Worm (Caenorhabditis elegans) whole organism, midembryonic: ENCODE measurements around the gene C45H4.18.

Experiments
- T22C8.4 ChIP-seq: fragments of 200-800 bp; sonication (Bioruptor generic); IDR thresholded peaks from 2 replicates; pipeline ENCODE4 v1.3.6; 2022; ENCODE audit warnings: missing genetic modification characterization, missing compliant biosample characterization
- cog-1 ChIP-seq: sonication (generic microtip); optimal IDR thresholded peaks from 2 replicates; lab custom pipeline; 2016; ENCODE audit warnings: missing genetic modification characterization, missing compliant biosample characterization
- flt-1 ChIP-seq: fragments of 200-800 bp; sonication (Bioruptor generic); IDR thresholded peaks from 2 replicates; pipeline ENCODE4 v1.3.6; 2022; ENCODE audit warnings: missing genetic modification characterization, missing compliant biosample characterization
- klf-2 ChIP-seq: fragments of 200-800 bp; sonication (Bioruptor generic); conservative IDR thresholded peaks from 2 replicates; pipeline ENCODE4 v1.3.6; 2022; ENCODE audit warnings: missing genetic modification reagents, missing genetic modification characterization, missing compliant biosample characterization
- med-1 ChIP-seq: sonication (generic microtip); optimal IDR thresholded peaks from 2 replicates; lab custom pipeline; 2017; ENCODE audit warnings: missing genetic modification characterization, mild to moderate bottlenecking, missing compliant biosample characterization, antibody characterized with exemption, missing genetic modification reagents; ENCODE audit not compliant: insufficient read depth
- ref-1 ChIP-seq: fragments of 200-800 bp; sonication (Bioruptor generic); conservative IDR thresholded peaks from 2 replicates; pipeline ENCODE4 v1.3.6; 2022; ENCODE audit warnings: missing genetic modification reagents, missing genetic modification characterization, missing compliant biosample characterization
- tab-1 ChIP-seq: fragments of 200-800 bp; sonication (Bioruptor generic); IDR thresholded peaks from 2 replicates; pipeline ENCODE4 v1.3.6; 2022; ENCODE audit warnings: missing genetic modification characterization, missing compliant biosample characterization
- ztf-23 ChIP-seq: fragments of 200-800 bp; sonication (Bioruptor generic); IDR thresholded peaks from 2 replicates; pipeline ENCODE4 v1.3.6; 2022; ENCODE audit warnings: missing genetic modification reagents, missing genetic modification characterization, missing compliant biosample characterization
- ztf-29 ChIP-seq: fragments of 200-800 bp; sonication (Bioruptor generic); IDR thresholded peaks from 2 replicates; pipeline ENCODE4 v1.3.6; 2022; ENCODE audit warnings: missing genetic modification reagents, missing genetic modification characterization, missing compliant biosample characterization

C45H4.18 gene

DNA sequence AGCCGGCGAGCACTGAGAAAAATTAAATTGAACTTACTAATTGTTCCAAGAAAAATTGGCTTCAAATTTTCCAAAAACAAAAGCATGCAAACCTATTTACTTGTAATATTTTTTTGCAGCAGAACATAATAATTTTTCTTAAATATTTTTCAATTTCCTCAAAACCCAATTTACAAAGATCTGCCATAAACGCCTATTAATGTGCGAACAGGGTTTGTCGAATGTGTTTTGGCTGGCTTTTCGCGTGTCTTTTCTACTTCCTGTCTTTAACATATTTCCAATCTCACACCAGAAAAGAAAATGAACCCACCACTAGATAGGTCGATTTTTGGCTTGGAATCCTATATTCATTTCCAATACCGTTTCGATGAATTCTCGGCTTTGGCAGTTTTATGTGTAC, at the start of gene C45H4.18:
C45H4.18 (plus strand) TSS at position 301 of the 400 bp plus-strand sequence.
- no peak for TF ChIP-seq tab-1 (GFP tag; lab: Robert Waterston, UW)
- TF ChIP-seq ztf-29 (GFP tag; lab: Robert Waterston, UW) = no peak
- no peak for TF ChIP-seq flt-1 (GFP tag; lab: Robert Waterston, UW)
- no peak for TF ChIP-seq cog-1 (tag; lab: Kevin White, UChicago)
- no peak for TF ChIP-seq med-1 (GFP tag; lab: Kevin White, UChicago)
- no peak for TF ChIP-seq ztf-23 (GFP tag; lab: Robert Waterston, UW)
- TF ChIP-seq T22C8.4 = no peak
- no peak for TF ChIP-seq ref-1 (GFP tag; lab: Robert Waterston, UW)

- no peak for TF ChIP-seq klf-2
- TF ChIP-seq ztf-29 (GFP tag; lab: Robert Waterston, UW) = no peak
- TF ChIP-seq tab-1 (GFP tag; lab: Robert Waterston, UW) = no peak
- 0 out of 2 replicates have a peak, but pooled peaks have one; percentile 19 for TF ChIP-seq T22C8.4
- no peak for TF ChIP-seq ref-1 (GFP tag; lab: Robert Waterston, UW)
- no peak for TF ChIP-seq ztf-23 (GFP tag; lab: Robert Waterston, UW)
Observed at ce11 chrV:2126554-2126953, 48.8 kb upstream of the C45H4.18 start.

DNA sequence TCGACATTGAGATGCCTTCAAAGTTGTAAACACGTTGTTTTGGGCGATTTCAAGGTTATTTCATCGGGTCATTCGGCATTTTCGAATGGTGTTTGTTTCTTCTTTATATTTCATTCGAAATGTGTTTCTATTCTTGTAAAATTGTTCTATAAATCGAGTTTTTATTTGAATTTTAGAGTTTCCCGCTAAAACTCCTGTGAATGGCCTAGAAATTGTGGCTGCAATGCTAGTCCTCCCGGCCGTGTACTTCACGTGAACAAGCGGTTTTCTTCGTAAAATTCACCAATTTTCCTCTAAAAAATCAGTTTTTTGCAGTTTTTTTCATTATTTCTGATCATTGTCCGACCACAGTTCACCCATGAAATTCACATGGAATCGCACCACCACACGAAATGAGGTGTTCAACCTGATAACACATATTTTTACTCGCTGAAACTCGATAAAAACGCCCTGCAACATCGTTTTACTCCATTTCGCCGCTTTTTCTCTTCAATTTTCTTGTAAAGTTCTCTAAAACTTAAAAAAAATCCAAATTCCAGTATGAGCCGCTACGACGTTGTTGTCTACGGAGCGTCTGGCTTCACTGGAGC, 48.3 kb upstream of the C45H4.18 start, which contains the start of gene ldp-1:
ldp-1 (plus strand) TSS at position 540 of the 590 bp plus-strand sequence.
- no peak for TF ChIP-seq ref-1 (GFP tag; lab: Robert Waterston, UW)
- peak; percentile 22; the same call in 1 of the 2 replicates for TF ChIP-seq flt-1 (GFP tag; lab: Robert Waterston, UW)
- no peak for TF ChIP-seq klf-2
- peak; percentile 49 for TF ChIP-seq cog-1 (tag; lab: Kevin White, UChicago)
- no peak for TF ChIP-seq ztf-29 (GFP tag; lab: Robert Waterston, UW)
- TF ChIP-seq tab-1 (GFP tag; lab: Robert Waterston, UW) = no peak
- 0 out of 2 replicates have a peak, but pooled peaks have one; percentile 3 for TF ChIP-seq T22C8.4
- TF ChIP-seq med-1 (GFP tag; lab: Kevin White, UChicago) = no peak

ce11 chrV:2132675-2133074, 42.7 kb upstream of the C45H4.18 start:
- TF ChIP-seq ztf-23 (GFP tag; lab: Robert Waterston, UW) (0 out of 2 replicates have a peak, but pooled peaks have one; percentile 17), flt-1 (GFP tag; lab: Robert Waterston, UW) (no peak)

DNA sequence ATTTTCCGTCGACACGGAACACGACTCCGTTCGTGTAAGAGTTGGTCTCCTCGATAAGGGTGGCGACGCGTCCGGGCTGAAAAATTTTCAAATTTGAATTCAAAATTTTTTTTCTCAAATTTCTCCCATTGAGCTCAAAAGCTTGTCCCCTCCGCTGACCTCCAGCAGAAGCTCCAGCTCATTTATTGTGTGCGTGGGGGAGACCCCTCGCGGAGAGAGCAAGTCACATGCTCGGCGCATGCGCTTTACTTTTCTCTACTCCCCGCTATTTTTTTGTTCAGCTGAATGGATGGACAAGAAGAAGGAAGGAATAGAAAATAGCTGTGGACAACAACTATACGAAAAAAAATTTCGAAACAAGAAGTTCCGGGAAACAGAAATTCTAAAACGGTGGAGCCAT, 41.8 kb upstream of the C45H4.18 start:
- no peak for TF ChIP-seq tab-1 (GFP tag; lab: Robert Waterston, UW)
- TF ChIP-seq ref-1 (GFP tag; lab: Robert Waterston, UW) = no peak
- no peak for TF ChIP-seq cog-1 (tag; lab: Kevin White, UChicago)
- TF ChIP-seq med-1 (GFP tag; lab: Kevin White, UChicago) = no peak
- no peak for TF ChIP-seq ztf-29 (GFP tag; lab: Robert Waterston, UW)
- no peak for TF ChIP-seq flt-1 (GFP tag; lab: Robert Waterston, UW)
- no peak for TF ChIP-seq T22C8.4
- TF ChIP-seq ztf-23 (GFP tag; lab: Robert Waterston, UW) = no peak
- no peak for TF ChIP-seq klf-2

DNA sequence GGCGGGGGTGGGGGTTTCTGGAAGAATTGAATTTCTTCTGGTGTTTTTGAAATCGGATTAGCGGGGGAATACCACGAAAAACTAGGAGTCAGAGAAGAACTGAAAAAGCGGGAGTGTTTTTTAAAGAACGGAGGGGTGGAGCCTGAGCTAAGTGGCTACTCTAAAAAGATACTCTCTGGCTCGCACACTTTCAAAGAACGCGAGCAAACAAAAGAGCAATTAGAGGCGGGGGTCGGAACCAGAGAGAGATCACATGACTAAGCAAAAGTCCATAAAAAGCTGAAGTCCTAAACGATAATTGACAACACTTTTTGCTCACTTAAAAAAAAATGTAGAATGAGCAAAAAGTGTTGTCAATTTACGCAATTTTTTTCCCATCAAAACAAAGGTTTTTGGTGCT, 41.0 kb upstream of the C45H4.18 start:
- no peak for TF ChIP-seq ref-1 (GFP tag; lab: Robert Waterston, UW)
- no peak for TF ChIP-seq cog-1 (tag; lab: Kevin White, UChicago)
- no peak for TF ChIP-seq flt-1 (GFP tag; lab: Robert Waterston, UW)
- TF ChIP-seq klf-2 = no peak
- no peak for TF ChIP-seq ztf-29 (GFP tag; lab: Robert Waterston, UW)
- TF ChIP-seq T22C8.4 = no peak
- no peak for TF ChIP-seq tab-1 (GFP tag; lab: Robert Waterston, UW)

DNA sequence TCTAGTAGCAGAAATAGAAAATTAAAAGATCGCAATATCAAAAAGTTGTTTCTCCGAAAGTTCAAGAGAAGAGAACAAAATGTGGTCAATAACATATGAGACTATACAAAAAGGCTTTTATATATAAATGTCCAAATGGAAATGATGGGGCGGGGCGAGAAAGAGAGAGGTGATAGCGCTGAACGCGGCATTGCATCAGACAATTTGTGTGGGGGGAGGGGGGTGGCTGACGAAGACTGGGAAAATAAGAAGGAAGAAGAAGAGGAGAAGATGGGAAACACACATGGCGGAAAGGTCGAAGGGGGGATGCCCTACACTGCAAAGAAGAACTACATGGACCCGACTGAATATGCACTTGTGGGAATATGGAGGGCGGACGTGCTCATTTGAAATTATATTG, 40.0 kb upstream of the C45H4.18 start:
- TF ChIP-seq T22C8.4 = no peak
- no peak for TF ChIP-seq ref-1 (GFP tag; lab: Robert Waterston, UW)
- TF ChIP-seq ztf-29 (GFP tag; lab: Robert Waterston, UW) = no peak
- no peak for TF ChIP-seq tab-1 (GFP tag; lab: Robert Waterston, UW)
- no peak for TF ChIP-seq flt-1 (GFP tag; lab: Robert Waterston, UW)
- no peak for TF ChIP-seq klf-2
- TF ChIP-seq med-1 (GFP tag; lab: Kevin White, UChicago) = no peak
- TF ChIP-seq ztf-23 (GFP tag; lab: Robert Waterston, UW) = no peak
- no peak for TF ChIP-seq cog-1 (tag; lab: Kevin White, UChicago)

DNA sequence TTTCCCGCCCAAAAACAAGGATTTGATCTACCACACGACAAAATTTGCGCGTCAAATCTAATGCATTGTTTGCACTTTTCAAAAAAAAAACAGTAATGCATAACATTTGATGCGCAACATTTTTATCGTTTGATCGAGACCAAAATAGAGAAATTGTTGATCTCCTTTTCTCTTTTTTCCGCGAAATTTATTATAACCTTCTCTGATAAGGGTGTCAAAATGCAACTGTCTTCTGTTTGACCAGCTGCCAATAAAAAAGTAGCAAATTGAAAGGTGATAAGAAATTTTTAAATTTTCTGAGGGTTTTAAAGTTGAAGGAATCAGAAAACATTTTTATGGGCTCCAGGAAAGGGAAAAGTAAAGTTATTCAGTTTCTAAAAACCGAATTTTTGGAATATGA, 38.3 kb upstream of the C45H4.18 start:
- no peak for TF ChIP-seq tab-1 (GFP tag; lab: Robert Waterston, UW)
- no peak for TF ChIP-seq T22C8.4
- no peak for TF ChIP-seq ztf-23 (GFP tag; lab: Robert Waterston, UW)

ce11 chrV:2138287-2138686, 37.1 kb upstream of the C45H4.18 start:
- TF ChIP-seq klf-2 (no peak), ztf-29 (GFP tag; lab: Robert Waterston, UW) (no peak), tab-1 (GFP tag; lab: Robert Waterston, UW) (no peak), T22C8.4 (no peak), flt-1 (GFP tag; lab: Robert Waterston, UW) (no peak), cog-1 (tag; lab: Kevin White, UChicago) (no peak), med-1 (GFP tag; lab: Kevin White, UChicago) (no peak), ref-1 (GFP tag; lab: Robert Waterston, UW) (no peak), ztf-23 (GFP tag; lab: Robert Waterston, UW) (no peak)

ce11 chrV:2139918-2140317, 35.4 kb upstream of the C45H4.18 start, which contains the start of gene F22F7.7:
TSS of gene F22F7.7 (minus strand) at chrV:2140042.
- no peak for TF ChIP-seq ztf-23 (GFP tag; lab: Robert Waterston, UW)
